Worm (Caenorhabditis elegans): ENCODE measurements around the gene vha-12.
A peak's percentile ranks its signal among the peaks of the same experiment; 100 is the strongest.

Gene vha-12

ce11 chrX:4147600-4148448 lies 43.1 kb upstream of the vha-12 start (continued):
- TF ChIP-seq elt-2 (tag; optimal IDR thresholded peaks at IDR 0.05) (peak; percentile 1), ztf-4 (tag; optimal IDR thresholded peaks at IDR 0.05) (peak; percentile 92), pha-4 (tag; optimal IDR thresholded peaks at IDR 0.05) (peak; percentile 38), fkh-10 (GFP tag; optimal IDR thresholded peaks at IDR 0.05) (no peak)

ce11 chrX:4148449-4149031 lies 42.4 kb upstream of the vha-12 start:
- TF ChIP-seq unc-62 (GFP tag; optimal IDR thresholded peaks at IDR 0.05): no peak
- peak; percentile 16 for TF ChIP-seq nhr-43 (tag; optimal IDR thresholded peaks at IDR 0.05; ENCODE audit: poor library complexity, severe bottlenecking)
- no peak for TF ChIP-seq nhr-67 (tag; optimal IDR thresholded peaks at IDR 0.05)

ce11 chrX:4151206-4151605 lies 39.7 kb upstream of the vha-12 start:
- no peak for TF ChIP-seq eor-1 (tag; optimal IDR thresholded peaks at IDR 0.05)
- TF ChIP-seq jun-1 (tag; optimal IDR thresholded peaks at IDR 0.05): no peak
- TF ChIP-seq ceh-16 (tag; optimal IDR thresholded peaks at IDR 0.05): no peak
- TF ChIP-seq ztf-11 (tag; optimal IDR thresholded peaks at IDR 0.05): no peak
- no peak for TF ChIP-seq nhr-25 (tag; optimal IDR thresholded peaks at IDR 0.05)
- no peak for TF ChIP-seq nhr-11 (tag; optimal IDR thresholded peaks at IDR 0.05)
- no peak for TF ChIP-seq nhr-12 (tag; optimal IDR thresholded peaks at IDR 0.05)
- TF ChIP-seq fos-1 (tag; optimal IDR thresholded peaks at IDR 0.05): no peak
- no peak for TF ChIP-seq lsy-12 (tag; optimal IDR thresholded peaks at IDR 0.05)
- TF ChIP-seq unc-39 (tag; optimal IDR thresholded peaks at IDR 0.05): no peak

ce11 chrX:4153343-4153742 lies 37.6 kb upstream of the vha-12 start, which contains the start of gene nck-1:
TSS of gene nck-1 (minus strand) at chrX:4153443.
- TF ChIP-seq fkh-10 (GFP tag; optimal IDR thresholded peaks at IDR 0.05) (no peak), egl-5 (tag; optimal IDR thresholded peaks at IDR 0.05) (peak; percentile 21)

ce11 chrX:4154784-4155183 lies 36.1 kb upstream of the vha-12 start:
- TF ChIP-seq skn-1 (tag; optimal IDR thresholded peaks at IDR 0.05) (no peak), R02D3.7 (tag; optimal IDR thresholded peaks at IDR 0.05) (no peak), elt-3 (tag; optimal IDR thresholded peaks at IDR 0.05) (no peak), elt-1 (tag; optimal IDR thresholded peaks at IDR 0.05) (no peak), ztf-11 (tag; optimal IDR thresholded peaks at IDR 0.05) (no peak), fos-1 (tag; optimal IDR thresholded peaks at IDR 0.05) (no peak), nhr-25 (tag; optimal IDR thresholded peaks at IDR 0.05) (no peak), lin-15B (tag; optimal IDR thresholded peaks at IDR 0.05) (no peak), tbx-2 (tag; optimal IDR thresholded peaks at IDR 0.05) (no peak), nhr-43 (tag; optimal IDR thresholded peaks at IDR 0.05; ENCODE audit: poor library complexity, severe bottlenecking) (no peak), ZK546.5 (tag; optimal IDR thresholded peaks at IDR 0.05) (no peak), ztf-4 (tag; optimal IDR thresholded peaks at IDR 0.05) (no peak), elt-2 (tag; optimal IDR thresholded peaks at IDR 0.05) (no peak), ceh-16 (tag; optimal IDR thresholded peaks at IDR 0.05) (no peak), pha-4 (tag; optimal IDR thresholded peaks at IDR 0.05) (no peak), nfya-1 (tag; optimal IDR thresholded peaks at IDR 0.05; ENCODE audit: insufficient read depth) (peak; percentile 24), snpc-4 (tag; optimal IDR thresholded peaks at IDR 0.05) (no peak), nhr-76 (tag; optimal IDR thresholded peaks at IDR 0.05) (no peak), unc-39 (tag; optimal IDR thresholded peaks at IDR 0.05) (no peak), ceh-9 (tag; optimal IDR thresholded peaks at IDR 0.05) (no peak), egl-5 (tag; optimal IDR thresholded peaks at IDR 0.05) (peak; percentile 82), lin-39 (tag; optimal IDR thresholded peaks at IDR 0.05) (peak; percentile 92)

ce11 chrX:4157896-4158295 lies 33.0 kb upstream of the vha-12 start:
- peak; percentile 25 for TF ChIP-seq nhr-23 (tag; optimal IDR thresholded peaks at IDR 0.05)
- peak; percentile 35 for TF ChIP-seq nfya-1 (tag; optimal IDR thresholded peaks at IDR 0.05; ENCODE audit: insufficient read depth)
- peak; percentile 49 for TF ChIP-seq ama-1 (optimal IDR thresholded peaks at IDR 0.05)
- TF ChIP-seq lin-39 (tag; optimal IDR thresholded peaks at IDR 0.05): peak; percentile 56
- TF ChIP-seq jun-1 (tag; optimal IDR thresholded peaks at IDR 0.05): no peak
- no peak for TF ChIP-seq zag-1 (tag; optimal IDR thresholded peaks at IDR 0.05)
- no peak for TF ChIP-seq ceh-82 (tag; optimal IDR thresholded peaks at IDR 0.05)
- TF ChIP-seq fkh-2 (tag; optimal IDR thresholded peaks at IDR 0.05): no peak
- TF ChIP-seq nhr-77 (tag; optimal IDR thresholded peaks at IDR 0.05): no peak
- TF ChIP-seq unc-62 (GFP tag; optimal IDR thresholded peaks at IDR 0.05): peak; percentile 26
- no peak for TF ChIP-seq nhr-11 (tag; optimal IDR thresholded peaks at IDR 0.05)
- no peak for TF ChIP-seq mdl-1 (tag; optimal IDR thresholded peaks at IDR 0.05)
- peak; percentile 34 for TF ChIP-seq hmg-11 (tag; optimal IDR thresholded peaks at IDR 0.05)
